Fruit fly (Drosophila melanogaster) whole organism, embryonic: Measurements from ENCODE around the gene CG12075.

Source experiments
- Antp ChIP-seq: fragments of 200-800 bp; sonication (Bioruptor generic); optimal IDR thresholded peaks from 3 replicates; lab custom pipeline; 2016; ENCODE audit warnings: missing biosample characterization, missing genetic modification characterization
- CG11504 ChIP-seq: fragments of 200-800 bp; sonication (Bioruptor generic); optimal IDR thresholded peaks from 3 replicates; lab custom pipeline; 2019; ENCODE audit warnings: missing biosample characterization, mild to moderate bottlenecking, missing genetic modification characterization, moderate library complexity
- CG12659 ChIP-seq: fragments of 200-800 bp; sonication (Bioruptor generic); optimal IDR thresholded peaks from 3 replicates; lab custom pipeline; 2017; ENCODE audit warnings: mild to moderate bottlenecking, missing biosample characterization, missing genetic modification reagents, missing genetic modification characterization
- CG13424 ChIP-seq: fragments of 200-800 bp; sonication (Bioruptor generic); optimal IDR thresholded peaks from 2 replicates; lab custom pipeline; 2019; ENCODE audit warnings: missing biosample characterization, mild to moderate bottlenecking, missing genetic modification characterization, moderate library complexity
- CG15514 ChIP-seq: fragments of 200-800 bp; sonication (Bioruptor generic); optimal IDR thresholded peaks from 3 replicates; lab custom pipeline; 2017; ENCODE audit warnings: missing biosample characterization, missing genetic modification characterization, mild to moderate bottlenecking, moderate library complexity, missing genetic modification reagents
- CG1603 ChIP-seq: fragments of 200-800 bp; sonication (Bioruptor generic); optimal IDR thresholded peaks from 2 replicates; lab custom pipeline; 2019; ENCODE audit warnings: missing biosample characterization, mild to moderate bottlenecking, missing genetic modification characterization, moderate library complexity
- CG16815 ChIP-seq: fragments of 200-800 bp; sonication (Bioruptor generic); optimal IDR thresholded peaks from 3 replicates; lab custom pipeline; 2017; ENCODE audit warnings: missing biosample characterization, mild to moderate bottlenecking, missing genetic modification characterization
- CG17186 ChIP-seq: fragments of 200-800 bp; sonication (Bioruptor generic); optimal IDR thresholded peaks from 3 replicates; lab custom pipeline; 2017; ENCODE audit warnings: missing biosample characterization, missing genetic modification reagents, missing genetic modification characterization
- CG17359 ChIP-seq: fragments of 200-800 bp; sonication (Bioruptor generic); optimal IDR thresholded peaks from 3 replicates; lab custom pipeline; 2018; ENCODE audit warnings: missing biosample characterization, mild to moderate bottlenecking, missing genetic modification characterization, moderate library complexity
- CG2129 ChIP-seq: fragments of 200-800 bp; sonication (Bioruptor generic); IDR thresholded peaks from 2 replicates; pipeline ENCODE4 v1.3.6; 2022; ENCODE audit warnings: missing biosample characterization, missing genetic modification characterization; ENCODE audit not compliant: partially characterized antibody
- CG2875 ChIP-seq: fragments of 200-800 bp; sonication (Bioruptor generic); optimal IDR thresholded peaks from 2 replicates; lab custom pipeline; 2017; ENCODE audit warnings: missing biosample characterization, mild to moderate bottlenecking, missing genetic modification characterization, missing genetic modification reagents
- CG4820 ChIP-seq: fragments of 200-800 bp; sonication (Bioruptor generic); optimal IDR thresholded peaks from 3 replicates; lab custom pipeline; 2016; ENCODE audit warnings: missing biosample characterization, missing genetic modification characterization
- CG4854 ChIP-seq: fragments of 200-800 bp; sonication (Bioruptor generic); optimal IDR thresholded peaks from 2 replicates; lab custom pipeline; 2016; ENCODE audit warnings: missing biosample characterization, missing genetic modification characterization, inconsistent platforms
- CG6689 ChIP-seq: fragments of 200-800 bp; sonication (Bioruptor generic); IDR thresholded peaks from 2 replicates; pipeline ENCODE4 v1.3.6; 2022; ENCODE audit warnings: missing biosample characterization, missing genetic modification characterization
- Chrac-16 ChIP-seq: fragments of 200-800 bp; sonication (Bioruptor generic); optimal IDR thresholded peaks from 3 replicates; lab custom pipeline; 2016; ENCODE audit warnings: missing biosample characterization, missing genetic modification characterization
- CoRest ChIP-seq: fragments of 200-800 bp; sonication (Bioruptor generic); optimal IDR thresholded peaks from 3 replicates; lab custom pipeline; 2018; ENCODE audit warnings: missing biosample characterization, mild to moderate bottlenecking, missing genetic modification characterization, moderate library complexity
- E2f2 ChIP-seq: fragments of 200-800 bp; sonication (Bioruptor generic); IDR thresholded peaks from 2 replicates; pipeline ENCODE4 v1.3.6; 2022; ENCODE audit warnings: missing biosample characterization, missing genetic modification characterization
- Ets65A ChIP-seq: fragments of 200-800 bp; sonication (Bioruptor generic); peaks from one replicate; lab custom pipeline; 2016; ENCODE audit warnings: missing biosample characterization, missing genetic modification characterization
- Hmr ChIP-seq: fragments of 200-800 bp; sonication (Bioruptor generic); optimal IDR thresholded peaks from 3 replicates; lab custom pipeline; 2017; ENCODE audit warnings: mild to moderate bottlenecking, missing biosample characterization, missing genetic modification reagents, missing genetic modification characterization
- Hr51 ChIP-seq, 2 experiments: fragments of 200-800 bp; sonication (Bioruptor generic); optimal IDR thresholded peaks; 2 replicates in 1 of 2; 3 replicates in 1 of 2; lab custom pipeline; 2016 to 2018; ENCODE audit warnings: missing biosample characterization in 2 of 2, missing genetic modification characterization in 2 of 2, mild to moderate bottlenecking in 1 of 2, moderate library complexity in 1 of 2
- NC2β ChIP-seq: fragments of 200-800 bp; sonication (Bioruptor generic); optimal IDR thresholded peaks from 2 replicates; lab custom pipeline; 2016; ENCODE audit warnings: missing biosample characterization, missing genetic modification characterization
- PHDP ChIP-seq: fragments of 200-800 bp; sonication (Bioruptor generic); optimal IDR thresholded peaks from 3 replicates; lab custom pipeline; 2018; ENCODE audit warnings: missing biosample characterization, mild to moderate bottlenecking, missing genetic modification characterization, moderate library complexity
- Ravus ChIP-seq: fragments of 200-800 bp; sonication (Bioruptor generic); IDR thresholded peaks from 2 replicates; pipeline ENCODE4 v1.3.6; 2022; ENCODE audit warnings: missing biosample characterization, missing genetic modification characterization
- Scr ChIP-seq: fragments of 200-800 bp; sonication (Bioruptor generic); IDR thresholded peaks from 2 replicates; pipeline ENCODE4 v1.3.6; 2022; ENCODE audit warnings: missing biosample characterization, missing genetic modification characterization; ENCODE audit not compliant: partially characterized antibody
- Sox102F ChIP-seq: fragments of 200-800 bp; sonication (Bioruptor generic); optimal IDR thresholded peaks from 2 replicates; lab custom pipeline; 2018; ENCODE audit warnings: missing biosample characterization, mild to moderate bottlenecking, missing genetic modification characterization, moderate library complexity
- Ssrp ChIP-seq: fragments of 200-800 bp; sonication (Bioruptor generic); optimal IDR thresholded peaks from 2 replicates; lab custom pipeline; 2018; ENCODE audit warnings: missing biosample characterization, mild to moderate bottlenecking, missing genetic modification characterization, moderate library complexity
- ab ChIP-seq: fragments of 200-800 bp; sonication (Bioruptor generic); optimal IDR thresholded peaks from 2 replicates; lab custom pipeline; 2016; ENCODE audit warnings: missing biosample characterization, missing genetic modification characterization
- bbx ChIP-seq: fragments of 200-800 bp; sonication (Bioruptor generic); IDR thresholded peaks from 2 replicates; pipeline ENCODE4 v1.3.6; 2022; ENCODE audit warnings: missing biosample characterization, missing genetic modification characterization; ENCODE audit not compliant: partially characterized antibody
- bsh ChIP-seq, 2 experiments: fragments of 200-800 bp; sonication (Bioruptor generic); optimal IDR thresholded peaks; 2 replicates each; lab custom pipeline; 2017 to 2018; ENCODE audit warnings: mild to moderate bottlenecking in 2 of 2, missing biosample characterization in 2 of 2, missing genetic modification characterization in 2 of 2, moderate library complexity in 1 of 2
- btn ChIP-seq: fragments of 200-800 bp; sonication (Bioruptor generic); optimal IDR thresholded peaks from 2 replicates; lab custom pipeline; 2016; ENCODE audit warnings: missing biosample characterization, missing genetic modification characterization
- dmrt99B ChIP-seq: fragments of 200-800 bp; sonication (Bioruptor generic); optimal IDR thresholded peaks from 2 replicates; lab custom pipeline; 2018; ENCODE audit warnings: missing biosample characterization, mild to moderate bottlenecking, missing genetic modification characterization, moderate library complexity
- esg ChIP-seq: fragments of 200-800 bp; sonication (Bioruptor generic); conservative IDR thresholded peaks from 2 replicates; pipeline ENCODE4 v1.3.6; 2022; ENCODE audit warnings: missing biosample characterization, missing genetic modification characterization
- eve ChIP-seq, 2 experiments: fragments of >200 bp; optimal IDR thresholded peaks; 2 replicates each; lab custom pipeline; 2017; ENCODE audit warnings: missing biosample characterization in 2 of 2, missing genetic modification characterization in 2 of 2
- fd64A ChIP-seq: fragments of 200-800 bp; sonication (Bioruptor generic); optimal IDR thresholded peaks from 3 replicates; lab custom pipeline; 2018; ENCODE audit warnings: missing biosample characterization, mild to moderate bottlenecking, missing genetic modification characterization
- gem ChIP-seq: fragments of 200-800 bp; sonication (Bioruptor generic); optimal IDR thresholded peaks from 2 replicates; lab custom pipeline; 2019; ENCODE audit warnings: missing biosample characterization, mild to moderate bottlenecking, missing genetic modification characterization, moderate library complexity
- hb ChIP-seq: fragments of 200-800 bp; sonication (Bioruptor generic); IDR thresholded peaks from 3 replicates; pipeline ENCODE4 v1.3.6; 2022; ENCODE audit warnings: missing biosample characterization, missing genetic modification characterization; ENCODE audit not compliant: partially characterized antibody
- her ChIP-seq: fragments of 200-800 bp; sonication (Bioruptor generic); optimal IDR thresholded peaks from 2 replicates; lab custom pipeline; 2016; ENCODE audit warnings: missing biosample characterization, missing genetic modification characterization
- ind ChIP-seq: fragments of 200-800 bp; sonication (Bioruptor generic); optimal IDR thresholded peaks from 3 replicates; lab custom pipeline; 2016; ENCODE audit warnings: missing biosample characterization, missing genetic modification characterization
- kni ChIP-seq: fragments of 200-800 bp; sonication (Bioruptor generic); optimal IDR thresholded peaks from 3 replicates; lab custom pipeline; 2017; ENCODE audit warnings: mild to moderate bottlenecking, missing biosample characterization, missing genetic modification reagents, missing genetic modification characterization
- oc ChIP-seq: fragments of 200-800 bp; sonication (Bioruptor generic); optimal IDR thresholded peaks from 2 replicates; lab custom pipeline; 2018; ENCODE audit warnings: missing biosample characterization, mild to moderate bottlenecking, missing genetic modification characterization, moderate library complexity
- psq ChIP-seq: fragments of 200-800 bp; sonication (Bioruptor generic); optimal IDR thresholded peaks from 2 replicates; lab custom pipeline; 2017; ENCODE audit warnings: missing biosample characterization, missing genetic modification characterization
- sens ChIP-seq: fragments of 200-800 bp; sonication (Bioruptor generic); peaks from one replicate; lab custom pipeline; 2016; ENCODE audit warnings: missing biosample characterization, missing genetic modification characterization
- shn ChIP-seq: fragments of 200-800 bp; sonication (Bioruptor generic); optimal IDR thresholded peaks from 3 replicates; lab custom pipeline; 2016; ENCODE audit warnings: missing biosample characterization, missing genetic modification characterization
- sima ChIP-seq: fragments of 200-800 bp; sonication (Bioruptor generic); optimal IDR thresholded peaks from 2 replicates; lab custom pipeline; 2016; ENCODE audit warnings: missing biosample characterization, missing genetic modification characterization
- sob ChIP-seq: fragments of 200-800 bp; sonication (Bioruptor generic); IDR thresholded peaks from 2 replicates; pipeline ENCODE4 v1.3.6; 2022; ENCODE audit warnings: missing biosample characterization, missing genetic modification characterization
- ssp ChIP-seq: fragments of 200-800 bp; sonication (Bioruptor generic); IDR thresholded peaks from 2 replicates; pipeline ENCODE4 v1.3.6; 2022; ENCODE audit warnings: missing biosample characterization, missing genetic modification characterization
- stc ChIP-seq: fragments of 200-800 bp; sonication (Bioruptor generic); IDR thresholded peaks from 2 replicates; pipeline ENCODE4 v1.3.6; 2022; ENCODE audit warnings: missing biosample characterization, missing genetic modification characterization
- tll ChIP-seq, 2 experiments: fragments of 200-800 bp in 1 of 2; fragments of >200 bp in 1 of 2; sonication (Bioruptor generic) in 1 of 2; optimal IDR thresholded peaks; 2 replicates each; lab custom pipeline; 2017 to 2019; ENCODE audit warnings: missing biosample characterization in 2 of 2, missing genetic modification characterization in 2 of 2, mild to moderate bottlenecking in 1 of 2, moderate library complexity in 1 of 2
- unpg ChIP-seq: fragments of 200-800 bp; sonication (Bioruptor generic); optimal IDR thresholded peaks from 3 replicates; lab custom pipeline; 2018; ENCODE audit warnings: missing biosample characterization, mild to moderate bottlenecking, missing genetic modification characterization, moderate library complexity
- wdn ChIP-seq: fragments of 200-800 bp; sonication (Bioruptor generic); IDR thresholded peaks from 2 replicates; pipeline ENCODE4 v1.3.6; 2022; ENCODE audit warnings: missing biosample characterization, missing genetic modification characterization

The CG12075 gene

dm6 chrX:8890974-8891373 is 52.9 kb downstream of the CG12075 start:
- peak; percentile 37 for TF ChIP-seq Sox102F (GFP tag; lab: Kevin White, UChicago)
- TF ChIP-seq CG1603 (tag; lab: Kevin White, UChicago): peak; percentile 34
- peak in 1 of 2 experiments; percentile 46 for TF ChIP-seq eve (GFP tag; optimal IDR thresholded peaks at IDR 0.05; lab: Kevin White, UChicago)
- TF ChIP-seq CG11504 (tag; lab: Kevin White, UChicago): peak; percentile 49
- no peak for TF ChIP-seq PHDP (tag; lab: Kevin White, UChicago)
- no peak for TF ChIP-seq E2f2 (GFP tag; lab: Robert Waterston, UW)
- TF ChIP-seq Chrac-16 (GFP tag; lab: Kevin White, UChicago): peak; percentile 12
- TF ChIP-seq shn: no peak
- TF ChIP-seq bbx (GFP tag; lab: Robert Waterston, UW): no peak
- peak; percentile 26 for TF ChIP-seq CG2875 (GFP tag; lab: Kevin White, UChicago)
- 0 out of 2 replicates have a peak, but pooled peaks have one; percentile 3 for TF ChIP-seq wdn
- no peak for TF ChIP-seq kni
- TF ChIP-seq CoRest (tag; lab: Kevin White, UChicago): peak; percentile 12
- no peak for TF ChIP-seq oc (tag; lab: Kevin White, UChicago)
- no peak for TF ChIP-seq Scr
- peak; percentile 27 for TF ChIP-seq gem
- TF ChIP-seq CG4820 (GFP tag; lab: Kevin White, UChicago): no peak
- TF ChIP-seq sima (GFP tag; lab: Kevin White, UChicago): no peak
- TF ChIP-seq CG16815 (GFP tag; lab: Kevin White, UChicago): no peak
- TF ChIP-seq dmrt99B (tag; lab: Kevin White, UChicago): peak; percentile 43
- TF ChIP-seq Ssrp (tag; lab: Kevin White, UChicago): peak; percentile 30
- TF ChIP-seq psq (GFP tag; lab: Kevin White, UChicago): no peak
- 0 out of 2 replicates have a peak, but pooled peaks have one; percentile 19 for TF ChIP-seq ssp (GFP tag; lab: Robert Waterston, UW)
- 0 out of 2 replicates have a peak, but pooled peaks have one; percentile 7 for TF ChIP-seq esg
- peak; percentile 38 for TF ChIP-seq CG17359 (tag; lab: Kevin White, UChicago)
- TF ChIP-seq Hr51 (GFP tag; optimal IDR thresholded peaks at IDR 0.05; lab: Kevin White, UChicago): peak in 1 of 2 experiments; percentile 28
- TF ChIP-seq CG6689 (GFP tag; lab: Robert Waterston, UW): peak; percentile 40; the same call in 1 of the 2 replicates
- peak; percentile 74 for TF ChIP-seq Ets65A (GFP tag; lab: Kevin White, UChicago)
- no peak for TF ChIP-seq hb (GFP tag; lab: Robert Waterston, UW)
- no peak for TF ChIP-seq CG2129 (GFP tag; lab: Robert Waterston, UW)
- TF ChIP-seq tll (GFP tag; optimal IDR thresholded peaks at IDR 0.05; lab: Kevin White, UChicago): no peak
- no peak for TF ChIP-seq btn
- no peak for TF ChIP-seq Hmr (GFP tag; lab: Kevin White, UChicago)
- TF ChIP-seq CG13424 (tag; lab: Kevin White, UChicago): peak; percentile 22
- TF ChIP-seq CG15514 (GFP tag; lab: Kevin White, UChicago): no peak
- TF ChIP-seq stc (GFP tag; lab: Robert Waterston, UW): no peak
- peak in 1 of 2 experiments; percentile 39 for TF ChIP-seq bsh (GFP tag; optimal IDR thresholded peaks at IDR 0.05; lab: Kevin White, UChicago)
- peak; percentile 12 for TF ChIP-seq unpg (GFP tag; lab: Kevin White, UChicago)
- TF ChIP-seq ab (GFP tag; lab: Kevin White, UChicago): no peak
- TF ChIP-seq fd64A (GFP tag; lab: Kevin White, UChicago): no peak
- no peak for TF ChIP-seq CG4854 (GFP tag; lab: Kevin White, UChicago)
- no peak for TF ChIP-seq CG12659 (GFP tag; lab: Kevin White, UChicago)
- TF ChIP-seq Antp (GFP tag; lab: Kevin White, UChicago): peak; percentile 26
- no peak for TF ChIP-seq her (GFP tag; lab: Kevin White, UChicago)
- no peak for TF ChIP-seq NC2β
- TF ChIP-seq CG17186 (GFP tag; lab: Kevin White, UChicago): no peak
- peak; percentile 46 for TF ChIP-seq ind (GFP tag; lab: Kevin White, UChicago)
- TF ChIP-seq Ravus: no peak
- peak; percentile 41 for TF ChIP-seq sens (GFP tag; lab: Kevin White, UChicago)
- TF ChIP-seq sob (GFP tag; lab: Robert Waterston, UW): peak; percentile 50
